Worm (Caenorhabditis elegans): ENCODE measurements around the gene ule-2.

DNA sequence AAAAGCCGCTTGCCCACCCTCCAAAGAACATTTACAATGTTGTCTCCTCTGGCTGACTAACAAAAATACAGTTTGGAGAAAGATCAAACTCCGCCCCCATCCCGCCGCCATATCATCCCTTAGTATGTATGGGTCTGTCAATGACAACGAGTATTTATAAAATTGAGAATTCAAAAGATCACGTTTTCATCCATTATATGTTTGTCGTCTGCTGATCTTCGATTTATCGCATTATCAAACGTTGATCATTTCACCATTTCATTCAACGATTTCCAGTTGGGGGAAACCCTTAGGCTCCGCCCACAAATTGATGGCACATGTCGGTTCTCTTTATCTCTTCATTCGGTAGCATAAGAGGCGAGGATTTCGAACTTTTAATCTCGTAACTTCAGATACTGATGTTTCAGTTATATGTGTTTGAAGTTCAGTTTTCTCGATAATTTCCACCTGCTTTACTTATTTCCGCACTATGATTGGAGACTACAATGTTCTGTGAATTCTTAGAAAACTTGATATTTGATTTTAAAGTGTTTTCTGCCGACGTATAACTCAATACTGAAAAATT lies 20.7 kb upstream of the ule-2 start:
- TF ChIP-seq aly-1 (tag; optimal IDR thresholded peaks at IDR 0.05) (no peak), ama-1 (optimal IDR thresholded peaks at IDR 0.05) (no peak), F13C5.2 (tag; optimal IDR thresholded peaks at IDR 0.05) (no peak), ceh-13 (GFP tag; optimal IDR thresholded peaks at IDR 0.05) (no peak), tra-4 (tag; optimal IDR thresholded peaks at IDR 0.05) (no peak), scrt-1 (GFP tag; IDR thresholded peaks at IDR 0.05) (no peak), hnd-1 (tag; optimal IDR thresholded peaks at IDR 0.05) (no peak), pes-1 (GFP tag; IDR thresholded peaks at IDR 0.05) (no peak), tbx-37 (GFP tag; conservative IDR thresholded peaks at IDR 0.05) (no peak)
